Fruit fly (Drosophila melanogaster) Kc167 (cell line): ENCODE results near the gene CG7149.

Source experiments
- insv ChIP-seq: fragments of >200 bp; optimal IDR thresholded peaks from 3 replicates; lab custom pipeline; 2018; ENCODE audit warnings: missing external identifiers
- ttk ChIP-seq: sonication (Bioruptor generic); optimal IDR thresholded peaks from 2 replicates; lab custom pipeline; 2017; ENCODE audit warnings: missing external identifiers

dm6 chr2L:7811249-7812002 lies 21.1 kb upstream of the CG7149 start, which contains the start of gene LanB1:
- TF ChIP-seq ttk, result no peak
- TF ChIP-seq insv (lab: Kevin White, UChicago), result no peak
